Fruit fly (Drosophila melanogaster): ENCODE results near the gene CG42553.
A peak's percentile ranks its signal among the peaks of the same experiment; 100 is the strongest.

The CG42553 gene

DNA sequence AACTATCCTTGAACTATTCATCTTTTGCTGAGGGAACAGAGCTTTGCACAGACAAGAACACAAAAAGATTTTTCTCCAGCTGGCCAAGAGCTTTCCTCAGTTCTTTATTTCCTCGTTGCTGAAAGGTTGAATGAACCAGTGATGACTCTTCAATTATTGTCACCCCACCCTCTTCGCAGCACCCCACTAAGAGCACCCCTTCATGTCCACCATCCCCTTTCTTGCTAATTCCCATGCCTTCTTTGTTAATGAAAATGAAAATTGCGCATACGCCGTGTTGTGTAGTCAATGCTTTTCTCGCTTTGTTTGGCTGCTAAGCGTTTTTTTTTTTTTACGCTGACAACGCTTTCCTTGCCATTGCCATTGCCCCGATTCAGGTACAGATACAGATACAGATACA is 49.9 kb downstream of the CG42553 start:
- no peak for TF ChIP-seq Mio (GFP tag; optimal IDR thresholded peaks at IDR 0.05)
- TF ChIP-seq GATAd (GFP tag; optimal IDR thresholded peaks at IDR 0.05), result no peak
- TF ChIP-seq brk (GFP tag; optimal IDR thresholded peaks at IDR 0.05), result no peak
- TF ChIP-seq jim (GFP tag; optimal IDR thresholded peaks at IDR 0.05), result no peak
- TF ChIP-seq pan (optimal IDR thresholded peaks at IDR 0.05), result no peak
- no peak for TF ChIP-seq Hnf4 (GFP tag; optimal IDR thresholded peaks at IDR 0.05)
- no peak for TF ChIP-seq dl (GFP tag; optimal IDR thresholded peaks at IDR 0.05; ENCODE audit: insufficient read depth in 1 of 2, partially characterized antibody in 2 of 2)
- no peak for TF ChIP-seq CG32264 (GFP tag; optimal IDR thresholded peaks at IDR 0.05)
- no peak for TF ChIP-seq Dif (GFP tag; optimal IDR thresholded peaks at IDR 0.05; ENCODE audit: partially characterized antibody)
- TF ChIP-seq Dfd (GFP tag; optimal IDR thresholded peaks at IDR 0.05), result no peak
- no peak for TF ChIP-seq N (GFP tag; optimal IDR thresholded peaks at IDR 0.05)
- no peak for TF ChIP-seq Vsx2 (GFP tag; optimal IDR thresholded peaks at IDR 0.05; ENCODE audit: partially characterized antibody)
- TF ChIP-seq Hr83 (GFP tag; optimal IDR thresholded peaks at IDR 0.05; ENCODE audit: poor library complexity, severe bottlenecking), result no peak
- TF ChIP-seq dsf (GFP tag; optimal IDR thresholded peaks at IDR 0.05; ENCODE audit: borderline replicate concordance), result no peak
- no peak for TF ChIP-seq sage (GFP tag; optimal IDR thresholded peaks at IDR 0.05)
- TF ChIP-seq OdsH (GFP tag; optimal IDR thresholded peaks at IDR 0.05), result no peak
- no peak for TF ChIP-seq usp (GFP tag; optimal IDR thresholded peaks at IDR 0.05)
- no peak for TF ChIP-seq Abd-B (GFP tag; optimal IDR thresholded peaks at IDR 0.05)

DNA sequence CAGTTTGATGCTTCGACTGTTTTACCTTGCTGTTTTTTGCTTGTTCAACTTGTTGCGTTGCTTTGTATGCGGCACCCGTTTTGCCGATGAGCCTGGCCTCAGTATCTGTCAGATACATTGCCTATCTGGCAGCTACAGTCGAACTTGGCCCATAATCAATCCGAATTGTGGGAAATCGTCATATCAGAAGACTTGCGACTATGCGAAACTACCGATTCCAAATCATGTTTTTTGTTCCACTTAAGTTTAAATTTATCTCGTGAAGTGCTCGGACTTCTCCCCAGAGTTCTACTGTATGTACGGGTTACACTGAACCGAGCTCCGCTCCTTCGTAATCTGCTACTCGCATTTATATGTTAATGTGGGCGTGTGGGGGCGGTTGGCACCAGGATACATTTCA is 50.3 kb downstream of the CG42553 start:
- TF ChIP-seq CG9705 (GFP tag; optimal IDR thresholded peaks at IDR 0.05), result no peak
- no peak for TF ChIP-seq Hnf4 (GFP tag; optimal IDR thresholded peaks at IDR 0.05)
- no peak for TF ChIP-seq h (GFP tag; optimal IDR thresholded peaks at IDR 0.05)
- no peak for TF ChIP-seq dsf (GFP tag; optimal IDR thresholded peaks at IDR 0.05; ENCODE audit: borderline replicate concordance)

DNA sequence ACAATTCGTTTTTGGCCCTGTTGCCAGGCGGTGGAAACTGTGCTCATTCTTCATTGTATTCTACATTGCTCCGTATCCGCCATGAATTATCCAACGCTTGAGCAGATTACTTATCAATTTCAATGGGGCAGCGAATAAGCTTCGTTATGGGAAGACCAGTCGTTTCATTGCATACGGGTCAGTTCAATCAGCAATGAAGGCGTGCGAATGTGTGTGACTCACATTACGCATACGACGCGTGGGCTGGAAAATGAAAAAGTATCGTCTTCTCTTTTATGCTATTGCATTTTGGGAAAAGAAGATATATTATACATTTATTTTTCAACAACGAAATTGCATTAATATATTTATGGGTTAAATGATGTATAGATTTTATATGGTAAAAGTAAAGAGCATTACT is 51.1 kb downstream of the CG42553 start:
- TF ChIP-seq br (GFP tag; optimal IDR thresholded peaks at IDR 0.05), result no peak
- no peak for TF ChIP-seq Rel (GFP tag; optimal IDR thresholded peaks at IDR 0.05)
- peak; percentile 14 for TF ChIP-seq Rel (tag; optimal IDR thresholded peaks at IDR 0.05)
- TF ChIP-seq Sp1 (GFP tag; optimal IDR thresholded peaks at IDR 0.05), result no peak

Data from whole organism, wandering third instar larva.